Worm (Caenorhabditis elegans) whole organism, L2 larva: ENCODE results near the gene F21D9.1.

Source experiments
- F13H6.1 ChIP-seq: sonication (generic microtip); optimal IDR thresholded peaks from 2 replicates; lab custom pipeline; 2016; ENCODE audit warnings: missing genetic modification characterization, missing compliant biosample characterization
- R02D3.7 ChIP-seq: fragments of 150-350 bp; optimal IDR thresholded peaks from 2 replicates; lab custom pipeline; 2014; ENCODE audit warnings: missing biosample characterization, missing genetic modification characterization
- ZK546.5 ChIP-seq: sonication (generic microtip); optimal IDR thresholded peaks from 2 replicates; lab custom pipeline; 2017; ENCODE audit warnings: missing biosample characterization, missing genetic modification characterization
- aly-2 ChIP-seq: fragments of 150-350 bp; optimal IDR thresholded peaks from 2 replicates; lab custom pipeline; 2014; ENCODE audit warnings: missing biosample characterization, missing genetic modification characterization
- ama-1 ChIP-seq: fragments of 150-350 bp; optimal IDR thresholded peaks from 2 replicates; lab custom pipeline; 2018; ENCODE audit warnings: inconsistent platforms
- ceh-16 ChIP-seq: fragments of 150-350 bp; optimal IDR thresholded peaks from 2 replicates; lab custom pipeline; 2014; ENCODE audit warnings: missing biosample characterization, missing genetic modification characterization
- ceh-82 ChIP-seq: fragments of 150-350 bp; optimal IDR thresholded peaks from 2 replicates; lab custom pipeline; 2014; ENCODE audit warnings: missing biosample characterization, missing genetic modification characterization
- crh-2 ChIP-seq: sonication (generic microtip); optimal IDR thresholded peaks from 2 replicates; lab custom pipeline; 2017; ENCODE audit warnings: missing biosample characterization, missing genetic modification characterization
- dmd-4 ChIP-seq: sonication (generic microtip); optimal IDR thresholded peaks from 2 replicates; lab custom pipeline; 2017; ENCODE audit warnings: missing biosample characterization, missing genetic modification characterization
- elt-1 ChIP-seq: fragments of 150-350 bp; optimal IDR thresholded peaks from 2 replicates; lab custom pipeline; 2014; ENCODE audit warnings: missing biosample characterization, missing genetic modification characterization
- elt-3 ChIP-seq: sonication (generic microtip); optimal IDR thresholded peaks from 2 replicates; lab custom pipeline; 2017; ENCODE audit warnings: missing biosample characterization, missing genetic modification characterization
- gmeb-1 ChIP-seq: fragments of 150-350 bp; optimal IDR thresholded peaks from 2 replicates; lab custom pipeline; 2014; ENCODE audit warnings: missing biosample characterization, missing genetic modification characterization
- lin-11 ChIP-seq: fragments of 150-350 bp; sonication (generic microtip); optimal IDR thresholded peaks from 2 replicates; lab custom pipeline; 2014; ENCODE audit warnings: missing biosample characterization, missing genetic modification characterization, inconsistent platforms, mixed read lengths
- lin-13 ChIP-seq: fragments of 150-350 bp; optimal IDR thresholded peaks from 2 replicates; lab custom pipeline; 2014; ENCODE audit warnings: missing biosample characterization, missing genetic modification reagents, missing genetic modification characterization
- lsy-2 ChIP-seq, 2 experiments: fragments of 150-350 bp in 1 of 2; sonication (generic microtip) in 1 of 2; optimal IDR thresholded peaks; 2 replicates each; lab custom pipeline; 2014 to 2017; ENCODE audit warnings: missing biosample characterization in 2 of 2, missing genetic modification characterization in 2 of 2
- mab-5 ChIP-seq: fragments of 150-350 bp; optimal IDR thresholded peaks from 2 replicates; lab custom pipeline; 2014; ENCODE audit warnings: missing biosample characterization, missing genetic modification characterization
- mbf-1 ChIP-seq: sonication (generic microtip); optimal IDR thresholded peaks from 2 replicates; lab custom pipeline; 2017; ENCODE audit warnings: missing biosample characterization, missing genetic modification characterization
- mdl-1 ChIP-seq, 2 experiments: fragments of 150-350 bp in 1 of 2; sonication (generic microtip) in 1 of 2; optimal IDR thresholded peaks; 2 replicates each; lab custom pipeline; 2017; ENCODE audit warnings: missing biosample characterization in 2 of 2, missing genetic modification characterization in 2 of 2
- nhr-10 ChIP-seq: sonication (generic microtip); optimal IDR thresholded peaks from 2 replicates; lab custom pipeline; 2017; ENCODE audit warnings: missing biosample characterization, missing genetic modification characterization
- nhr-11 ChIP-seq: fragments of 150-350 bp; optimal IDR thresholded peaks from 2 replicates; lab custom pipeline; 2014; ENCODE audit warnings: missing biosample characterization, missing genetic modification characterization
- nhr-12 ChIP-seq: fragments of 150-350 bp; optimal IDR thresholded peaks from 2 replicates; lab custom pipeline; 2014; ENCODE audit warnings: missing biosample characterization, missing genetic modification characterization
- nhr-129 ChIP-seq: fragments of 150-350 bp; optimal IDR thresholded peaks from 2 replicates; lab custom pipeline; 2014; ENCODE audit warnings: missing biosample characterization, missing genetic modification characterization
- nhr-21 ChIP-seq: fragments of 150-350 bp; optimal IDR thresholded peaks from 2 replicates; lab custom pipeline; 2014; ENCODE audit warnings: missing biosample characterization, missing genetic modification characterization
- nhr-23 ChIP-seq: fragments of 150-350 bp; optimal IDR thresholded peaks from 2 replicates; lab custom pipeline; 2014; ENCODE audit warnings: missing biosample characterization, missing genetic modification reagents, missing genetic modification characterization
- nhr-237 ChIP-seq: fragments of 150-350 bp; optimal IDR thresholded peaks from 2 replicates; lab custom pipeline; 2014; ENCODE audit warnings: missing biosample characterization, missing genetic modification characterization
- nhr-25 ChIP-seq: fragments of 150-350 bp; sonication (generic microtip); optimal IDR thresholded peaks from 3 replicates; lab custom pipeline; 2014; ENCODE audit warnings: missing biosample characterization, missing genetic modification characterization
- nhr-6 ChIP-seq: fragments of 150-350 bp; optimal IDR thresholded peaks from 2 replicates; lab custom pipeline; 2014; ENCODE audit warnings: missing biosample characterization, missing genetic modification characterization
- nhr-77 ChIP-seq: fragments of 150-350 bp; optimal IDR thresholded peaks from 2 replicates; lab custom pipeline; 2014; ENCODE audit warnings: missing biosample characterization, missing genetic modification characterization
- peb-1 ChIP-seq: fragments of 150-350 bp; optimal IDR thresholded peaks from 2 replicates; lab custom pipeline; 2014; ENCODE audit warnings: missing biosample characterization, missing genetic modification characterization
- sem-4 ChIP-seq: fragments of 150-350 bp; optimal IDR thresholded peaks from 2 replicates; lab custom pipeline; 2014; ENCODE audit warnings: missing biosample characterization, missing genetic modification reagents, missing genetic modification characterization
- sma-3 ChIP-seq: sonication (generic microtip); optimal IDR thresholded peaks from 2 replicates; lab custom pipeline; 2016; ENCODE audit warnings: missing genetic modification reagents, missing genetic modification characterization, missing compliant biosample characterization
- sma-9 ChIP-seq, 2 experiments: fragments of 150-350 bp in 1 of 2; sonication (generic microtip) in 1 of 2; optimal IDR thresholded peaks; 2 replicates each; lab custom pipeline; 2014 to 2016; ENCODE audit warnings: missing genetic modification characterization in 2 of 2, mild to moderate bottlenecking in 1 of 2, missing biosample characterization in 1 of 2, missing compliant biosample characterization in 1 of 2, missing genetic modification reagents in 1 of 2, moderate library complexity in 1 of 2
- unc-39 ChIP-seq: fragments of 150-350 bp; optimal IDR thresholded peaks from 2 replicates; lab custom pipeline; 2014; ENCODE audit warnings: missing biosample characterization, missing genetic modification characterization
- ztf-1 ChIP-seq: fragments of 200-800 bp; sonication (Bioruptor generic); conservative IDR thresholded peaks from 2 replicates; pipeline ENCODE4 v1.3.6; 2022; ENCODE audit warnings: missing genetic modification characterization, missing compliant biosample characterization
- ztf-11 ChIP-seq: sonication (generic microtip); optimal IDR thresholded peaks from 2 replicates; lab custom pipeline; 2017; ENCODE audit warnings: missing biosample characterization, missing genetic modification characterization
- ztf-4 ChIP-seq: fragments of 150-350 bp; optimal IDR thresholded peaks from 2 replicates; lab custom pipeline; 2014; ENCODE audit warnings: missing biosample characterization, missing genetic modification characterization

The F21D9.1 gene

ce11 chrV:19257653-19258052, 6.6 kb upstream of the F21D9.1 start, which contains the start of gene F21D9.3:
Gene F21D9.3 (minus strand): TSS chrV:19257753.
- no peak for TF ChIP-seq nhr-6 (tag; lab: Kevin White, UChicago)
- no peak for TF ChIP-seq mbf-1
- no peak for TF ChIP-seq elt-1
- TF ChIP-seq lin-11 (tag; lab: Kevin White, UChicago), result no peak
- TF ChIP-seq dmd-4 (tag; lab: Kevin White, UChicago), result no peak
- no peak for TF ChIP-seq ama-1 (lab: Kevin White, UChicago)
- no peak for TF ChIP-seq ceh-82 (tag; lab: Kevin White, UChicago)
- TF ChIP-seq sma-3, result no peak

- TF ChIP-seq aly-2 (tag; lab: Kevin White, UChicago) (no peak), ztf-11 (tag; lab: Kevin White, UChicago) (no peak), ztf-1 (GFP tag; lab: Robert Waterston, UW) (no peak), nhr-12 (tag; lab: Kevin White, UChicago) (no peak), ceh-16 (tag; lab: Kevin White, UChicago) (no peak), ceh-82 (tag; lab: Kevin White, UChicago) (no peak), unc-39 (tag; lab: Kevin White, UChicago) (no peak), sem-4 (tag; lab: Kevin White, UChicago) (no peak), mbf-1 (no peak), sma-9 (GFP tag; optimal IDR thresholded peaks at IDR 0.05; lab: Kevin White, UChicago) (no peak), sma-9 (tag; optimal IDR thresholded peaks at IDR 0.05; lab: Kevin White, UChicago) (no peak), crh-2 (tag; lab: Kevin White, UChicago) (no peak), nhr-129 (tag; lab: Kevin White, UChicago) (no peak), nhr-11 (tag; lab: Kevin White, UChicago) (no peak), F13H6.1 (tag; lab: Kevin White, UChicago) (no peak), gmeb-1 (tag; lab: Kevin White, UChicago) (no peak), peb-1 (tag; lab: Kevin White, UChicago) (no peak), lin-13 (GFP tag; lab: Kevin White, UChicago) (no peak), nhr-21 (tag; lab: Kevin White, UChicago) (no peak), nhr-23 (no peak)
Measured at ce11 chrV:19259403-19259802, 4.8 kb upstream of the F21D9.1 start.

ce11 chrV:19260686-19261085, 3.6 kb upstream of the F21D9.1 start:
- TF ChIP-seq R02D3.7, result no peak
- no peak for TF ChIP-seq mdl-1 (tag; optimal IDR thresholded peaks at IDR 0.05; lab: Kevin White, UChicago)
- TF ChIP-seq lsy-2 (tag; optimal IDR thresholded peaks at IDR 0.05; lab: Kevin White, UChicago), result no peak
- no peak for TF ChIP-seq elt-3 (tag; lab: Kevin White, UChicago)
- no peak for TF ChIP-seq lin-11 (tag; lab: Kevin White, UChicago)
- no peak for TF ChIP-seq nhr-23
- no peak for TF ChIP-seq ceh-16 (tag; lab: Kevin White, UChicago)

- no peak for TF ChIP-seq nhr-6 (tag; lab: Kevin White, UChicago)
- no peak for TF ChIP-seq nhr-23
- no peak for TF ChIP-seq lin-11 (tag; lab: Kevin White, UChicago)
- no peak for TF ChIP-seq dmd-4 (tag; lab: Kevin White, UChicago)
- no peak for TF ChIP-seq nhr-10 (tag; lab: Kevin White, UChicago)
- TF ChIP-seq nhr-77 (tag; lab: Kevin White, UChicago), result no peak
- no peak for TF ChIP-seq ceh-16 (tag; lab: Kevin White, UChicago)
- TF ChIP-seq nhr-25 (tag; lab: Kevin White, UChicago), result no peak
- TF ChIP-seq nhr-12 (tag; lab: Kevin White, UChicago), result no peak
- TF ChIP-seq ztf-4 (tag; lab: Kevin White, UChicago), result no peak
- TF ChIP-seq nhr-237 (tag; lab: Kevin White, UChicago), result no peak
- TF ChIP-seq ztf-11 (tag; lab: Kevin White, UChicago), result no peak
- TF ChIP-seq ama-1 (lab: Kevin White, UChicago), result no peak
- no peak for TF ChIP-seq unc-39 (tag; lab: Kevin White, UChicago)
- no peak for TF ChIP-seq ZK546.5
- no peak for TF ChIP-seq nhr-21 (tag; lab: Kevin White, UChicago)
- TF ChIP-seq aly-2 (tag; lab: Kevin White, UChicago), result no peak
- TF ChIP-seq mab-5 (tag; lab: Kevin White, UChicago), result no peak
- no peak for TF ChIP-seq sem-4 (tag; lab: Kevin White, UChicago)
Measured at ce11 chrV:19262349-19262748, 1.9 kb upstream of the F21D9.1 start, which contains the start of gene F21D9.2. Gene F21D9.2 (minus strand): TSS chrV:19262449.
